Worm (Caenorhabditis elegans) whole organism, L1 larva: ENCODE results near the gene K09D9.9.

Experiments used
- blmp-1 ChIP-seq: fragments of 150-350 bp; optimal IDR thresholded peaks from 2 replicates; lab custom pipeline; 2014; ENCODE audit warnings: missing biosample characterization, missing genetic modification characterization
- ceh-90 ChIP-seq: sonication (generic microtip); optimal IDR thresholded peaks from 2 replicates; lab custom pipeline; 2016; ENCODE audit warnings: missing genetic modification characterization, missing compliant biosample characterization
- elt-2 ChIP-seq: sonication (generic microtip); optimal IDR thresholded peaks from 2 replicates; lab custom pipeline; 2016; ENCODE audit warnings: missing genetic modification characterization, mild to moderate bottlenecking, inconsistent platforms, missing compliant biosample characterization, missing genetic modification reagents
- lin-14 ChIP-seq: fragments of 200-800 bp; sonication (Bioruptor generic); optimal IDR thresholded peaks from 2 replicates; lab custom pipeline; 2018; ENCODE audit warnings: mild to moderate bottlenecking, missing genetic modification characterization, moderate library complexity, missing compliant biosample characterization
- lin-39 ChIP-seq: fragments of 150-350 bp; optimal IDR thresholded peaks from 2 replicates; lab custom pipeline; 2014; ENCODE audit warnings: missing biosample characterization, missing genetic modification reagents, missing genetic modification characterization
- lsy-2 ChIP-seq, 2 experiments: fragments of 150-350 bp; optimal IDR thresholded peaks; 2 replicates each; lab custom pipeline; 2014; ENCODE audit warnings: missing biosample characterization in 2 of 2, missing genetic modification characterization in 2 of 2
- nhr-12 ChIP-seq: sonication (generic microtip); optimal IDR thresholded peaks from 2 replicates; lab custom pipeline; 2017; ENCODE audit warnings: missing biosample characterization, missing genetic modification characterization
- nhr-237 ChIP-seq: fragments of 150-350 bp; optimal IDR thresholded peaks from 2 replicates; lab custom pipeline; 2014; ENCODE audit warnings: missing biosample characterization, missing genetic modification characterization
- nhr-90 ChIP-seq: sonication (generic microtip); optimal IDR thresholded peaks from 2 replicates; lab custom pipeline; 2016; ENCODE audit warnings: mild to moderate bottlenecking, missing genetic modification characterization, missing compliant biosample characterization; ENCODE audit not compliant: poor library complexity
- pqm-1 ChIP-seq: sonication (generic microtip); optimal IDR thresholded peaks from 3 replicates; lab custom pipeline; 2017; ENCODE audit warnings: missing biosample characterization, missing genetic modification characterization
- vab-15 ChIP-seq: sonication (generic microtip); optimal IDR thresholded peaks from 2 replicates; lab custom pipeline; 2017; ENCODE audit warnings: missing genotype, mild to moderate bottlenecking, missing genetic modification characterization, missing compliant biosample characterization
- zag-1 ChIP-seq: fragments of 150-350 bp; optimal IDR thresholded peaks from 2 replicates; lab custom pipeline; 2014; ENCODE audit warnings: missing biosample characterization, missing genetic modification characterization
- ztf-11 ChIP-seq, 2 experiments: sonication (generic microtip); optimal IDR thresholded peaks; 2 replicates each; lab custom pipeline; 2016 to 2017; ENCODE audit warnings: missing genetic modification characterization in 2 of 2, missing biosample characterization in 1 of 2, missing compliant biosample characterization in 1 of 2

DNA sequence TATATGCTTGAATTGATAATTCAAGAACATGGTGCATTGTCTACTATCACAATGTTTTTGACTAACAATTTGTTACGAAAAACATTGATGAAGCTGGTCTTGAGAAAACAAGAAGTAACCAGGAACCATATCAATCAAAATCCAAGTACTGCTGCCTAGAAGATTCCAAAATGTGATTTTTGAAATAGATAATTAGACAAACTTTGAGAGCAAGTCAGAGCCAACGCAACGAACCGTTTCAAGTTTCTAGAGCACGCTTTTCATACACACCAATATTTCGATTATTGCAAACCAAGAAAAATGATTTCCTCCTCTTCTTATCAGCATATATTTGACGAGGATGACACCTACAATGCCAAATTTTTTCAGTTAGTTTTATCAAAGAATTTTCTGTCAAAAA lies 22.8 kb upstream of the K09D9.9 start, which contains the start of gene srw-89:
- TF ChIP-seq nhr-12: no peak
- no peak for TF ChIP-seq blmp-1 (tag; lab: Kevin White, UChicago)
- TF ChIP-seq lin-14 (GFP tag; lab: Kevin White, UChicago): no peak
- no peak for TF ChIP-seq nhr-90 (tag; lab: Kevin White, UChicago)
- no peak for TF ChIP-seq elt-2 (tag; lab: Kevin White, UChicago)
- TF ChIP-seq pqm-1 (tag; lab: Kevin White, UChicago): no peak
- no peak for TF ChIP-seq zag-1 (tag; lab: Kevin White, UChicago)
- no peak for TF ChIP-seq ceh-90 (tag; lab: Kevin White, UChicago)
- TF ChIP-seq nhr-237: no peak
- no peak for TF ChIP-seq ztf-11 (tag; optimal IDR thresholded peaks at IDR 0.05; lab: Kevin White, UChicago)
- no peak for TF ChIP-seq lsy-2 (tag; optimal IDR thresholded peaks at IDR 0.05; lab: Kevin White, UChicago)
- TF ChIP-seq lin-39 (tag; lab: Kevin White, UChicago): no peak
- TF ChIP-seq vab-15 (tag; lab: Kevin White, UChicago): no peak
